Worm (Caenorhabditis elegans): ENCODE results near the gene T22B2.3.

DNA sequence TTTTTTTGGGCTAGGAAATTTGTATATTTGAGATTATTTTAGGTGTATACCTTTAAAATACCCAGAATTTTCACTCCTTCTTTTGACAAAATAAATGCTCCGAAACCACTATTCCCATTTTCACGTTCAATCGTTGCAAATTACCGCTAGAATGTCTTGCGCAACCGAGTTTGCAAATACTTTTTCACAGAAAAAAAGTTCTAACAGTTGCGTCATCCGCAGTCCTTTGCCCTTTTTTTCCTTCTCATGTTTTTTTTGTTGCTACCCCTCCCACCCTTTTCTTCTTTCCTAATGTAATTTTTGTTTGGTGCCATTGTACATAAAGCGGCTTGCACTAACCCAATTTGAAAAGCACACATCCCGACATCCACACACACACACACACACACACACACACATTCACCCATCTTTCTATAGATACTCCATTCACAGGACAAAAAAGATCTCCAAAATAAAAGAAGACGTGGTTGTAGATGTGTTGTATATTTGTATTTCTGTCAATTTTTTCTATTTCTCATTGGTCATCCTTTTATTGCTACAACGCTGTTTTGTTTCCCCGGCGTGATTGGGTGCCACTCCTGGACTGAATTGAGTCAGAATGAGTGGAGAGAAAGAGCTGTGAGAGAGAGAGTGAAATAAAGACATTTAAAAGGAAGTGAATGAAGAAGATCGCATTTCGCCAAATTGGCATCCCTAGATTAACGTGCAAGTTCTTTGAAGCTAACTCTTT lies 40.5 kb downstream of the T22B2.3 start:
- TF ChIP-seq W03F9.2 (tag; optimal IDR thresholded peaks at IDR 0.05) (no peak), him-1 (tag; optimal IDR thresholded peaks at IDR 0.05) (no peak), dao-5 (tag; optimal IDR thresholded peaks at IDR 0.05) (no peak)
